Worm (Caenorhabditis elegans) whole organism, late embryonic: ENCODE measurements around the gene Y39G8B.9.

ENCODE experiments used
- C08G9.2 ChIP-seq: sonication (generic microtip); optimal IDR thresholded peaks from 2 replicates; lab custom pipeline; 2016; ENCODE audit warnings: mild to moderate bottlenecking, missing genetic modification characterization, moderate library complexity, missing compliant biosample characterization
- C38D4.7 ChIP-seq: fragments of 200-800 bp; sonication (Bioruptor generic); optimal IDR thresholded peaks from 2 replicates; lab custom pipeline; 2018; ENCODE audit warnings: mild to moderate bottlenecking, missing genetic modification characterization, moderate library complexity, missing compliant biosample characterization
- T23F11.4 ChIP-seq: fragments of 200-800 bp; sonication (Bioruptor generic); optimal IDR thresholded peaks from 2 replicates; lab custom pipeline; 2018; ENCODE audit warnings: mild to moderate bottlenecking, missing genetic modification characterization, missing compliant biosample characterization
- ahr-1 ChIP-seq: sonication (generic microtip); optimal IDR thresholded peaks from 2 replicates; lab custom pipeline; 2016; ENCODE audit warnings: missing genetic modification characterization, missing compliant biosample characterization
- ama-1 ChIP-seq: fragments of 150-350 bp; optimal IDR thresholded peaks from 2 replicates; lab custom pipeline; 2014
- ceh-14 ChIP-seq: sonication (generic microtip); optimal IDR thresholded peaks from 2 replicates; lab custom pipeline; 2016; ENCODE audit warnings: missing genotype, missing genetic modification characterization, missing compliant biosample characterization
- ceh-18 ChIP-seq: sonication (generic microtip); optimal IDR thresholded peaks from 2 replicates; lab custom pipeline; 2016; ENCODE audit warnings: missing genetic modification characterization, missing compliant biosample characterization
- ceh-19 ChIP-seq: fragments of 200-800 bp; sonication (Bioruptor generic); optimal IDR thresholded peaks from 2 replicates; lab custom pipeline; 2018; ENCODE audit warnings: mild to moderate bottlenecking, missing genetic modification characterization, missing compliant biosample characterization
- ceh-2 ChIP-seq: sonication (generic microtip); optimal IDR thresholded peaks from 2 replicates; lab custom pipeline; 2016; ENCODE audit warnings: missing genotype, missing genetic modification characterization, missing compliant biosample characterization
- ceh-24 ChIP-seq: sonication (generic microtip); optimal IDR thresholded peaks from 2 replicates; lab custom pipeline; 2016; ENCODE audit warnings: mild to moderate bottlenecking, missing genetic modification characterization, missing compliant biosample characterization
- ceh-30 ChIP-seq: fragments of 150-350 bp; optimal IDR thresholded peaks from 2 replicates; lab custom pipeline; 2014; ENCODE audit warnings: missing biosample characterization, missing genetic modification characterization
- ceh-31 ChIP-seq: sonication (generic microtip); optimal IDR thresholded peaks from 2 replicates; lab custom pipeline; 2016; ENCODE audit warnings: missing genetic modification characterization, missing compliant biosample characterization
- ceh-45 ChIP-seq: fragments of 200-800 bp; sonication (Bioruptor generic); IDR thresholded peaks from 2 replicates; pipeline ENCODE4 v1.3.6; 2022; ENCODE audit warnings: missing genetic modification reagents, missing genetic modification characterization, missing compliant biosample characterization
- ceh-48 ChIP-seq: sonication (generic microtip); optimal IDR thresholded peaks from 2 replicates; lab custom pipeline; 2016; ENCODE audit warnings: missing genetic modification characterization, inconsistent platforms, missing compliant biosample characterization
- ceh-9 ChIP-seq: sonication (generic microtip); optimal IDR thresholded peaks from 2 replicates; lab custom pipeline; 2016; ENCODE audit warnings: mild to moderate bottlenecking, missing genetic modification characterization, inconsistent platforms, missing compliant biosample characterization
- che-1 ChIP-seq: sonication (generic microtip); optimal IDR thresholded peaks from 2 replicates; lab custom pipeline; 2016; ENCODE audit warnings: mild to moderate bottlenecking, missing genetic modification characterization, missing compliant biosample characterization
- dmd-4 ChIP-seq: sonication (generic microtip); optimal IDR thresholded peaks from 2 replicates; lab custom pipeline; 2016; ENCODE audit warnings: borderline replicate concordance, missing genetic modification characterization, missing compliant biosample characterization
- dve-1 ChIP-seq: sonication (generic microtip); optimal IDR thresholded peaks from 2 replicates; lab custom pipeline; 2017; ENCODE audit warnings: antibody characterized with exemption, mild to moderate bottlenecking, missing genetic modification characterization, missing compliant biosample characterization
- elt-4 ChIP-seq: sonication (generic microtip); optimal IDR thresholded peaks from 2 replicates; lab custom pipeline; 2016; ENCODE audit warnings: missing genetic modification characterization, missing compliant biosample characterization
- ets-4 ChIP-seq: sonication (generic microtip); optimal IDR thresholded peaks from 2 replicates; lab custom pipeline; 2016; ENCODE audit warnings: missing genetic modification characterization, missing compliant biosample characterization
- fax-1 ChIP-seq: sonication (generic microtip); optimal IDR thresholded peaks from 2 replicates; lab custom pipeline; 2016; ENCODE audit warnings: missing genotype, missing genetic modification characterization, missing compliant biosample characterization
- gmeb-2 ChIP-seq: sonication (generic microtip); optimal IDR thresholded peaks from 2 replicates; lab custom pipeline; 2016; ENCODE audit warnings: missing genetic modification characterization, inconsistent platforms, missing compliant biosample characterization
- hlh-30 ChIP-seq: sonication (generic microtip); optimal IDR thresholded peaks from 2 replicates; lab custom pipeline; 2017; ENCODE audit warnings: antibody characterized with exemption, missing genetic modification characterization, missing compliant biosample characterization; ENCODE audit not compliant: insufficient read depth
- madf-2 ChIP-seq: sonication (generic microtip); optimal IDR thresholded peaks from 2 replicates; lab custom pipeline; 2017; ENCODE audit warnings: missing genetic modification characterization, missing compliant biosample characterization
- mec-3 ChIP-seq: sonication (generic microtip); optimal IDR thresholded peaks from 2 replicates; lab custom pipeline; 2016; ENCODE audit warnings: borderline replicate concordance, missing genetic modification characterization, missing compliant biosample characterization
- nfya-1 ChIP-seq: sonication (generic microtip); optimal IDR thresholded peaks from 2 replicates; lab custom pipeline; 2017; ENCODE audit warnings: missing genetic modification characterization, mild to moderate bottlenecking, missing compliant biosample characterization, antibody characterized with exemption, moderate library complexity
- nhr-11 ChIP-seq: fragments of 150-350 bp; optimal IDR thresholded peaks from 2 replicates; lab custom pipeline; 2014; ENCODE audit warnings: missing biosample characterization, missing genetic modification characterization
- nhr-232 ChIP-seq: sonication (generic microtip); optimal IDR thresholded peaks from 2 replicates; lab custom pipeline; 2016; ENCODE audit warnings: missing genetic modification characterization, missing compliant biosample characterization
- npax-4 ChIP-seq: sonication (generic microtip); optimal IDR thresholded peaks from 2 replicates; lab custom pipeline; 2016; ENCODE audit warnings: missing genetic modification characterization, missing compliant biosample characterization
- odd-2 ChIP-seq: sonication (generic microtip); optimal IDR thresholded peaks from 2 replicates; lab custom pipeline; 2017; ENCODE audit warnings: antibody characterized with exemption, mild to moderate bottlenecking, missing genetic modification characterization, missing compliant biosample characterization
- pag-3 ChIP-seq: sonication (generic microtip); optimal IDR thresholded peaks from 2 replicates; lab custom pipeline; 2016; ENCODE audit warnings: missing compliant biosample characterization, missing genetic modification characterization, borderline replicate concordance
- pat-9 ChIP-seq: fragments of 200-800 bp; sonication (Bioruptor generic); optimal IDR thresholded peaks from 2 replicates; lab custom pipeline; 2018; ENCODE audit warnings: mild to moderate bottlenecking, missing genetic modification characterization, moderate library complexity, missing compliant biosample characterization
- pax-1 ChIP-seq: fragments of 150-350 bp; optimal IDR thresholded peaks from 2 replicates; lab custom pipeline; 2014; ENCODE audit warnings: missing biosample characterization, missing genetic modification characterization
- pha-4 ChIP-seq: fragments of 150-350 bp; optimal IDR thresholded peaks from 2 replicates; lab custom pipeline; 2018; ENCODE audit warnings: missing biosample characterization, missing genetic modification reagents, missing genetic modification characterization
- pqm-1 ChIP-seq: sonication (generic microtip); optimal IDR thresholded peaks from 2 replicates; lab custom pipeline; 2016; ENCODE audit warnings: missing genetic modification characterization, missing compliant biosample characterization
- ref-2 ChIP-seq: sonication (generic microtip); optimal IDR thresholded peaks from 2 replicates; lab custom pipeline; 2016; ENCODE audit warnings: missing genetic modification characterization, missing compliant biosample characterization
- rnt-1 ChIP-seq: sonication (generic microtip); optimal IDR thresholded peaks from 2 replicates; lab custom pipeline; 2016; ENCODE audit warnings: missing genetic modification characterization, missing compliant biosample characterization
- sdc-2 ChIP-seq: sonication (generic microtip); optimal IDR thresholded peaks from 2 replicates; lab custom pipeline; 2016; ENCODE audit warnings: missing genotype, missing genetic modification characterization, missing compliant biosample characterization
- syd-9 ChIP-seq: sonication (generic microtip); optimal IDR thresholded peaks from 2 replicates; lab custom pipeline; 2016; ENCODE audit warnings: mild to moderate bottlenecking, missing genetic modification characterization, moderate library complexity, missing compliant biosample characterization
- tbx-2 ChIP-seq: sonication (generic microtip); optimal IDR thresholded peaks from 2 replicates; lab custom pipeline; 2016; ENCODE audit warnings: missing genetic modification characterization, missing compliant biosample characterization
- tbx-7 ChIP-seq: sonication (generic microtip); optimal IDR thresholded peaks from 2 replicates; lab custom pipeline; 2016; ENCODE audit warnings: missing genotype, missing genetic modification characterization, missing compliant biosample characterization
- ttx-3 ChIP-seq: sonication (generic microtip); optimal IDR thresholded peaks from 2 replicates; lab custom pipeline; 2016; ENCODE audit warnings: missing genetic modification reagents, missing genetic modification characterization, missing compliant biosample characterization
- unc-3 ChIP-seq, 2 experiments: fragments of 200-800 bp in 1 of 2; sonication (Bioruptor generic) in 1 of 2; sonication (generic microtip) in 1 of 2; conservative IDR thresholded peaks in 1 of 2; optimal IDR thresholded peaks in 1 of 2; 2 replicates each; pipeline versions ENCODE4 v1.3.6 to Lab custom; 2016 to 2022; ENCODE audit warnings: missing compliant biosample characterization in 2 of 2, missing genetic modification characterization in 2 of 2, missing genetic modification reagents in 1 of 2
- unc-42 ChIP-seq: sonication (generic microtip); optimal IDR thresholded peaks from 2 replicates; lab custom pipeline; 2016; ENCODE audit warnings: missing genotype, missing genetic modification characterization, missing compliant biosample characterization
- unc-86 ChIP-seq: sonication (generic microtip); optimal IDR thresholded peaks from 2 replicates; lab custom pipeline; 2016; ENCODE audit warnings: missing genetic modification characterization, missing compliant biosample characterization
- ztf-16 ChIP-seq: sonication (generic microtip); optimal IDR thresholded peaks from 2 replicates; lab custom pipeline; 2017; ENCODE audit warnings: missing genetic modification characterization, missing compliant biosample characterization

Gene Y39G8B.9

ce11 chrII:13972199-13972598, 9.0 kb upstream of the Y39G8B.9 start:
- TF ChIP-seq C08G9.2: no peak
- TF ChIP-seq tbx-7 (tag; lab: Kevin White, UChicago): no peak
- TF ChIP-seq ceh-31 (tag; lab: Kevin White, UChicago): no peak
- TF ChIP-seq ttx-3 (tag; lab: Kevin White, UChicago): no peak
- TF ChIP-seq T23F11.4: no peak
- no peak for TF ChIP-seq dve-1 (tag; lab: Kevin White, UChicago)
- TF ChIP-seq npax-4: no peak
- TF ChIP-seq ref-2 (tag; lab: Kevin White, UChicago): no peak
- TF ChIP-seq ceh-14: no peak
- TF ChIP-seq ahr-1 (tag; lab: Kevin White, UChicago): no peak
- TF ChIP-seq dmd-4 (tag; lab: Kevin White, UChicago): no peak
- TF ChIP-seq pag-3: no peak
- no peak for TF ChIP-seq mec-3 (tag; lab: Kevin White, UChicago)
- TF ChIP-seq pqm-1 (tag; lab: Kevin White, UChicago): no peak
- TF ChIP-seq ceh-18 (tag; lab: Kevin White, UChicago): no peak
- TF ChIP-seq odd-2 (tag; lab: Kevin White, UChicago): no peak
- TF ChIP-seq ceh-2 (tag; lab: Kevin White, UChicago): no peak

DNA sequence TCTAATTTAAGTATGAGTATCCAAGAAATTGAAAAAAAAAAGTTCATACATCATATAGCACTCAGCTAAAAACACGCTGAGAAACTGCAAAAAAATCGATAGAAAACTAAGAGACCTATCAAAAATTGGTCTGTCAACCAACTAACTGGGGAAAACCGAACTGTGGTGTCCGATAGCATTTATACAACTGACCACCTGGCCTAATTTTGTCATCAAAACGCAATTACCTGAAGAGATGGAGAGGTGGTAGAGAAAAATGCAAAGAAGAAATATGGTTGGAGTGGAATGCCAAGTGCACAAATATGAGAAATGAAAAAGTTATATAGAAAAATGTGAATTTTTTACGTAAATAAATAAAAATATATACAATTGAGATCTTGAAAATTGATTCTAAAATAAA, 7.7 kb upstream of the Y39G8B.9 start, which contains the start of gene Y39G8B.1:
Y39G8B.1 (minus strand) TSS at position 299 of the 400 bp plus-strand sequence.
- TF ChIP-seq syd-9 (no peak), dmd-4 (tag; lab: Kevin White, UChicago) (no peak), fax-1 (tag; lab: Kevin White, UChicago) (no peak), ama-1 (lab: Kevin White, UChicago) (no peak), hlh-30 (tag; lab: Kevin White, UChicago) (no peak), rnt-1 (tag; lab: Kevin White, UChicago) (no peak), pha-4 (tag; lab: Kevin White, UChicago) (no peak)

DNA sequence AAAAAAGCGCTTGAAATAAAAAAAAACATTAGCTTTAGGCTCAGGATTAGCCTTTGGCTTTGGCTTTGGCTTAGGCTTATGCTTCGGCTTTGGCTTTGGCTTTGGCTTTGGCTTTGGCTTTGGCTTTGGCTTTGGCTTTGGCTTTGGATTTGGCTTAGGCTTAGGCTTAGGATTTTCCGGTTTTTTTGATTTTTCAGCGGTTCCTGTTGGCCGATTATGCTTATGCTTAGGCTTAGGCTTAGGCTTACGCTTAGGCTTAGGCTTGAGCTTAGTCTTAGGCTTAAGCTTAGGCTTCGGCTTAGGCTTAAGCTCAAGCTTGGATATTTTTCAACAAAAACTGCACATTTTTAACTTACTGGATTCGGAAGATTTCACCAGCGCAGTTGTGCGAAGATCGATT, 7.0 kb upstream of the Y39G8B.9 start:
- TF ChIP-seq dve-1 (tag; lab: Kevin White, UChicago) (peak; percentile 45), tbx-7 (tag; lab: Kevin White, UChicago) (no peak)

DNA sequence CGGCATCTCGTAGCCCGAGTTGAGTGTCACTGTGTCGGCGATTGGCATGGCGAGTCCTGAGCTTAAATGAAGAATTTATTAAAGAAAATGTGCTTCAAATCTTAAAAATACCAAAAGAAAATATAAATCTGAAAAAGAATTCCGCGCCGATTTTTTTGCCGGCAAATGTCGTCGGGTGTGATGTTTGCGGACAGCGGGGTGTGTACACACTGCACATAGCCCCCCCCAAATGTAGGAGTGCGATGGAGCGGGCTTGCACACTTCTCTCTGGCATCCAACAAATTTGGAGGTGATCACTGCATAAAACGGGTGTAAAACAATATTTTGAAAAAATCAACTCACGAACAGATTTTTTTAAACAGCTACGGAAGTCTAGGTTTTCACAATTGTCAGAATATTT, 5.0 kb upstream of the Y39G8B.9 start, which contains the start of gene Y39G8B.2:
Y39G8B.2 (minus strand) TSS at position 61 of the 400 bp plus-strand sequence.
- TF ChIP-seq ceh-9 (tag; lab: Kevin White, UChicago) (no peak), ceh-14 (peak; percentile 55), ceh-2 (tag; lab: Kevin White, UChicago) (no peak), ref-2 (tag; lab: Kevin White, UChicago) (peak; percentile 82), ceh-24 (tag; lab: Kevin White, UChicago) (no peak), T23F11.4 (no peak), hlh-30 (tag; lab: Kevin White, UChicago) (peak; percentile 32), tbx-7 (tag; lab: Kevin White, UChicago) (no peak), unc-3 (GFP tag; conservative IDR thresholded peaks at IDR 0.05; lab: Robert Waterston, UW) (no peak), unc-3 (tag; optimal IDR thresholded peaks at IDR 0.05; lab: Kevin White, UChicago) (no peak), gmeb-2 (tag; lab: Kevin White, UChicago) (peak; percentile 20), ceh-48 (tag; lab: Kevin White, UChicago) (peak; percentile 26), unc-86 (peak; percentile 2), nhr-11 (tag; lab: Kevin White, UChicago) (no peak), dve-1 (tag; lab: Kevin White, UChicago) (peak; percentile 59), pax-1 (tag; lab: Kevin White, UChicago) (no peak), sdc-2 (peak; percentile 9), ets-4 (no peak), ceh-18 (tag; lab: Kevin White, UChicago) (peak; percentile 65), che-1 (tag; lab: Kevin White, UChicago) (no peak), ceh-19 (GFP tag; lab: Kevin White, UChicago) (no peak), tbx-2 (tag; lab: Kevin White, UChicago) (peak; percentile 69), madf-2 (tag; lab: Kevin White, UChicago) (peak; percentile 41), ceh-45 (GFP tag; lab: Robert Waterston, UW) (no peak), pat-9 (tag; lab: Kevin White, UChicago) (peak; percentile 8), nhr-232 (no peak), nfya-1 (tag; lab: Kevin White, UChicago) (peak; percentile 81), ztf-16 (tag; lab: Kevin White, UChicago) (peak; percentile 56), unc-42 (tag; lab: Kevin White, UChicago) (peak; percentile 57), C38D4.7 (no peak), syd-9 (peak; percentile 52), ceh-30 (tag; lab: Kevin White, UChicago) (peak; percentile 1), elt-4 (no peak)
